Fruit fly (Drosophila melanogaster) whole organism, embryonic: ENCODE data around the gene Lerp.

Source experiments
- Aef1 ChIP-seq: fragments of 200-800 bp; sonication (Bioruptor generic); IDR thresholded peaks from 3 replicates; pipeline ENCODE4 v1.3.6; 2022; ENCODE audit warnings: missing biosample characterization, missing genetic modification characterization
- Asciz ChIP-seq: fragments of 200-800 bp; sonication (Bioruptor generic); optimal IDR thresholded peaks from 2 replicates; lab custom pipeline; 2017; ENCODE audit warnings: missing biosample characterization, mild to moderate bottlenecking, missing genetic modification characterization, missing genetic modification reagents
- Awh ChIP-seq: fragments of 200-800 bp; sonication (Bioruptor generic); IDR thresholded peaks from 2 replicates; pipeline ENCODE4, ENCODE4 v1.3.6; 2022; ENCODE audit warnings: missing biosample characterization, missing genetic modification characterization
- CG10147 ChIP-seq: fragments of 200-800 bp; sonication (Bioruptor generic); optimal IDR thresholded peaks from 2 replicates; lab custom pipeline; 2019; ENCODE audit warnings: missing biosample characterization, mild to moderate bottlenecking, missing genetic modification characterization, moderate library complexity
- CG10274 ChIP-seq: fragments of 200-800 bp; sonication (Bioruptor generic); optimal IDR thresholded peaks from 3 replicates; lab custom pipeline; 2017; ENCODE audit warnings: missing biosample characterization, mild to moderate bottlenecking, missing genetic modification characterization
- CG10543 ChIP-seq: fragments of 200-800 bp; sonication (Bioruptor generic); optimal IDR thresholded peaks from 3 replicates; lab custom pipeline; 2017; ENCODE audit warnings: missing biosample characterization, mild to moderate bottlenecking, missing genetic modification characterization, moderate library complexity
- CG10654 ChIP-seq: fragments of 200-800 bp; sonication (Bioruptor generic); optimal IDR thresholded peaks from 2 replicates; lab custom pipeline; 2016; ENCODE audit warnings: missing biosample characterization, missing genetic modification characterization
- CG14014 ChIP-seq: fragments of 200-800 bp; sonication (Bioruptor generic); IDR thresholded peaks from 2 replicates; pipeline ENCODE4 v1.3.6; 2022; ENCODE audit warnings: missing biosample characterization, missing genetic modification characterization
- CG15269 ChIP-seq: fragments of 200-800 bp; sonication (Bioruptor generic); optimal IDR thresholded peaks from 2 replicates; lab custom pipeline; 2018; ENCODE audit warnings: missing biosample characterization, mild to moderate bottlenecking, missing genetic modification characterization, moderate library complexity
- CG17612 ChIP-seq: fragments of 200-800 bp; sonication (Bioruptor generic); IDR thresholded peaks from 2 replicates; pipeline ENCODE4 v1.3.6; 2022; ENCODE audit warnings: missing biosample characterization, missing genetic modification characterization
- CG18011 ChIP-seq: fragments of 200-800 bp; sonication (Bioruptor generic); optimal IDR thresholded peaks from 2 replicates; lab custom pipeline; 2017; ENCODE audit warnings: missing biosample characterization, missing genetic modification characterization, mild to moderate bottlenecking, moderate library complexity, missing genotype
- CG31365 ChIP-seq: fragments of 200-800 bp; sonication (Bioruptor generic); optimal IDR thresholded peaks from 2 replicates; lab custom pipeline; 2018; ENCODE audit warnings: missing biosample characterization, mild to moderate bottlenecking, missing genetic modification characterization
- CG32767 ChIP-seq: fragments of 200-800 bp; sonication (Bioruptor generic); IDR thresholded peaks from 2 replicates; pipeline ENCODE4 v1.3.6; 2022; ENCODE audit warnings: missing biosample characterization, missing genetic modification characterization
- CG3281 ChIP-seq: fragments of 200-800 bp; sonication (Bioruptor generic); optimal IDR thresholded peaks from 3 replicates; lab custom pipeline; 2017; ENCODE audit warnings: missing biosample characterization, mild to moderate bottlenecking, missing genetic modification characterization
- CG33557 ChIP-seq: fragments of 200-800 bp; sonication (Bioruptor generic); optimal IDR thresholded peaks from 2 replicates; lab custom pipeline; 2019; ENCODE audit warnings: missing biosample characterization, mild to moderate bottlenecking, missing genetic modification characterization, moderate library complexity
- CG34422 ChIP-seq: fragments of 200-800 bp; sonication (Bioruptor generic); IDR thresholded peaks from 3 replicates; pipeline ENCODE4 v1.3.6; 2022; ENCODE audit warnings: missing biosample characterization, missing genetic modification characterization
- CG4617 ChIP-seq: fragments of 200-800 bp; sonication (Bioruptor generic); optimal IDR thresholded peaks from 3 replicates; lab custom pipeline; 2016; ENCODE audit warnings: missing biosample characterization, missing genetic modification characterization, borderline replicate concordance
- CG5180 ChIP-seq: fragments of 200-800 bp; sonication (Bioruptor generic); optimal IDR thresholded peaks from 3 replicates; lab custom pipeline; 2017; ENCODE audit warnings: missing biosample characterization, missing genetic modification characterization, mild to moderate bottlenecking, moderate library complexity, missing genetic modification reagents
- Dad ChIP-seq: fragments of 200-800 bp; sonication (Bioruptor generic); optimal IDR thresholded peaks from 3 replicates; lab custom pipeline; 2016; ENCODE audit warnings: missing biosample characterization, missing genetic modification characterization
- Eip74EF ChIP-seq, 2 experiments: fragments of 200-800 bp in 1 of 2; fragments of >200 bp in 1 of 2; sonication (Bioruptor generic) in 1 of 2; optimal IDR thresholded peaks; 2 replicates each; lab custom pipeline; 2017 to 2019; ENCODE audit warnings: missing biosample characterization in 2 of 2, missing genetic modification characterization in 2 of 2, mild to moderate bottlenecking in 1 of 2, moderate library complexity in 1 of 2
- Gug ChIP-seq: fragments of 200-800 bp; sonication (Bioruptor generic); IDR thresholded peaks from 4 replicates; pipeline ENCODE4 v1.3.6; 2022; ENCODE audit warnings: missing biosample characterization, missing genetic modification characterization
- HmgZ ChIP-seq: fragments of 200-800 bp; sonication (Bioruptor generic); optimal IDR thresholded peaks from 2 replicates; lab custom pipeline; 2018; ENCODE audit warnings: missing biosample characterization, mild to moderate bottlenecking, missing genetic modification characterization
- Lim3 ChIP-seq: fragments of 200-800 bp; sonication (Bioruptor generic); IDR thresholded peaks from 2 replicates; pipeline ENCODE4 v1.3.6; 2022; ENCODE audit warnings: missing biosample characterization, missing genetic modification characterization
- Med ChIP-seq: fragments of 200-800 bp; sonication (Bioruptor generic); peaks from one replicate; lab custom pipeline; 2016; ENCODE audit warnings: missing biosample characterization, missing genetic modification characterization, mild to moderate bottlenecking, inconsistent platforms, moderate library complexity
- Nf-YA ChIP-seq: fragments of 200-800 bp; sonication (Bioruptor generic); IDR thresholded peaks from 2 replicates; pipeline ENCODE4 v1.3.6; 2022; ENCODE audit warnings: missing biosample characterization, missing genetic modification characterization
- Nf-YC ChIP-seq: fragments of 200-800 bp; optimal IDR thresholded peaks from 3 replicates; lab custom pipeline; 2019; ENCODE audit warnings: missing biosample characterization, mild to moderate bottlenecking, missing genetic modification characterization, moderate library complexity
- YL-1 ChIP-seq: fragments of 200-800 bp; sonication (Bioruptor generic); optimal IDR thresholded peaks from 3 replicates; lab custom pipeline; 2017; ENCODE audit warnings: missing biosample characterization, mild to moderate bottlenecking, missing genetic modification characterization
- cg ChIP-seq: fragments of 200-800 bp; sonication (Bioruptor generic); optimal IDR thresholded peaks from 3 replicates; lab custom pipeline; 2019; ENCODE audit warnings: missing biosample characterization, mild to moderate bottlenecking, missing genetic modification characterization, moderate library complexity
- chinmo ChIP-seq: fragments of 200-800 bp; sonication (Bioruptor generic); IDR thresholded peaks from 4 replicates; pipeline ENCODE4 v1.3.6; 2022; ENCODE audit warnings: missing biosample characterization, missing genetic modification characterization; ENCODE audit not compliant: partially characterized antibody
- crc ChIP-seq: fragments of 200-800 bp; sonication (Bioruptor generic); optimal IDR thresholded peaks from 2 replicates; lab custom pipeline; 2016; ENCODE audit warnings: missing biosample characterization, missing genetic modification characterization
- dmrt99B ChIP-seq: fragments of 200-800 bp; sonication (Bioruptor generic); optimal IDR thresholded peaks from 2 replicates; lab custom pipeline; 2018; ENCODE audit warnings: missing biosample characterization, mild to moderate bottlenecking, missing genetic modification characterization, moderate library complexity
- gce ChIP-seq: fragments of 200-800 bp; sonication (Bioruptor generic); IDR thresholded peaks from 3 replicates; pipeline ENCODE4 v1.3.6; 2022; ENCODE audit warnings: missing biosample characterization, missing genetic modification characterization
- grau ChIP-seq: fragments of 200-800 bp; optimal IDR thresholded peaks from 3 replicates; lab custom pipeline; 2019; ENCODE audit warnings: missing biosample characterization, mild to moderate bottlenecking, missing genetic modification characterization, moderate library complexity
- h ChIP-seq: fragments of >200 bp; optimal IDR thresholded peaks from 2 replicates; lab custom pipeline; 2017
- hb ChIP-seq: fragments of 200-800 bp; sonication (Bioruptor generic); IDR thresholded peaks from 3 replicates; pipeline ENCODE4 v1.3.6; 2022; ENCODE audit warnings: missing biosample characterization, missing genetic modification characterization; ENCODE audit not compliant: partially characterized antibody
- hth ChIP-seq: fragments of >200 bp; optimal IDR thresholded peaks from 2 replicates; lab custom pipeline; 2017; ENCODE audit warnings: inconsistent platforms
- insv ChIP-seq, 2 experiments: fragments of 200-800 bp; sonication (Bioruptor generic); optimal IDR thresholded peaks; 3 replicates each; lab custom pipeline; 2016 to 2018; ENCODE audit warnings: missing biosample characterization in 2 of 2, missing genetic modification characterization in 2 of 2
- otp ChIP-seq: fragments of 200-800 bp; sonication (Bioruptor generic); IDR thresholded peaks from 3 replicates; pipeline ENCODE4, ENCODE4 v1.3.6; 2022; ENCODE audit warnings: missing biosample characterization, missing genetic modification characterization
- p53 ChIP-seq: fragments of 200-800 bp; sonication (Bioruptor generic); optimal IDR thresholded peaks from 2 replicates; lab custom pipeline; 2016; ENCODE audit warnings: missing biosample characterization, missing genetic modification characterization
- pfk ChIP-seq: fragments of 200-800 bp; sonication (Bioruptor generic); optimal IDR thresholded peaks from 2 replicates; lab custom pipeline; 2018; ENCODE audit warnings: missing biosample characterization, mild to moderate bottlenecking, missing genetic modification characterization, moderate library complexity
- pzg ChIP-seq: fragments of 200-800 bp; sonication (Bioruptor generic); optimal IDR thresholded peaks from 3 replicates; lab custom pipeline; 2018; ENCODE audit warnings: missing biosample characterization, mild to moderate bottlenecking, missing genetic modification characterization, moderate library complexity
- rib ChIP-seq: fragments of 200-800 bp; sonication (Bioruptor generic); IDR thresholded peaks from 2 replicates; pipeline ENCODE4 v1.3.6; 2022; ENCODE audit warnings: missing biosample characterization, missing genetic modification characterization
- run ChIP-seq: fragments of 200-800 bp; sonication (Bioruptor generic); optimal IDR thresholded peaks from 3 replicates; lab custom pipeline; 2018; ENCODE audit warnings: missing biosample characterization, mild to moderate bottlenecking, missing genetic modification characterization
- sd ChIP-seq: fragments of 200-800 bp; sonication (Bioruptor generic); optimal IDR thresholded peaks from 3 replicates; lab custom pipeline; 2018; ENCODE audit warnings: missing biosample characterization, mild to moderate bottlenecking, missing genetic modification characterization, moderate library complexity
- sens-2 ChIP-seq: fragments of 200-800 bp; sonication (Bioruptor generic); IDR thresholded peaks from 2 replicates; pipeline ENCODE4 v1.3.6; 2022; ENCODE audit warnings: missing biosample characterization, missing genetic modification characterization
- sisA ChIP-seq: fragments of 200-800 bp; sonication (Bioruptor generic); IDR thresholded peaks from 2 replicates; pipeline ENCODE4 v1.3.6; 2022; ENCODE audit warnings: missing biosample characterization, missing genetic modification characterization
- sob ChIP-seq: fragments of 200-800 bp; sonication (Bioruptor generic); IDR thresholded peaks from 2 replicates; pipeline ENCODE4 v1.3.6; 2022; ENCODE audit warnings: missing biosample characterization, missing genetic modification characterization
- unpg ChIP-seq: fragments of 200-800 bp; sonication (Bioruptor generic); optimal IDR thresholded peaks from 3 replicates; lab custom pipeline; 2018; ENCODE audit warnings: missing biosample characterization, mild to moderate bottlenecking, missing genetic modification characterization, moderate library complexity
- vnd ChIP-seq: fragments of 200-800 bp; sonication (Bioruptor generic); IDR thresholded peaks from 3 replicates; pipeline ENCODE4 v1.3.6; 2022; ENCODE audit warnings: missing biosample characterization, missing genetic modification characterization; ENCODE audit not compliant: partially characterized antibody
- vvl ChIP-seq: fragments of 200-800 bp; sonication (Bioruptor generic); IDR thresholded peaks from 2 replicates; pipeline ENCODE4 v1.3.6; 2022; ENCODE audit warnings: missing biosample characterization, missing genetic modification characterization
- zfh1 ChIP-seq: fragments of 200-800 bp; sonication (Bioruptor generic); IDR thresholded peaks from 3 replicates; pipeline ENCODE4 v1.3.6; 2022; ENCODE audit warnings: missing biosample characterization, missing genetic modification characterization

The Lerp gene

dm6 chr3R:26899982-26900381 lies 37.1 kb upstream of the Lerp start (continued):
- no peak for TF ChIP-seq run (tag; lab: Kevin White, UChicago)
- no peak for TF ChIP-seq vnd (GFP tag; lab: Robert Waterston, UW)
- TF ChIP-seq Asciz = peak; percentile 43
- no peak for TF ChIP-seq hb (GFP tag; lab: Robert Waterston, UW)
- TF ChIP-seq HmgZ = no peak
- 0 out of 2 replicates have a peak, but pooled peaks have one; percentile 9 for TF ChIP-seq Awh (GFP tag; lab: Robert Waterston, UW)
- no peak for TF ChIP-seq CG10543 (GFP tag; lab: Kevin White, UChicago)
- TF ChIP-seq p53 = no peak
- no peak for TF ChIP-seq rib (GFP tag; lab: Robert Waterston, UW)
- TF ChIP-seq gce (GFP tag; lab: Robert Waterston, UW) = 0 out of 3 replicates have a peak, but pooled peaks have one; percentile 18
- no peak for TF ChIP-seq CG5180 (GFP tag; lab: Kevin White, UChicago)
- TF ChIP-seq CG15269 = peak; percentile 25
- TF ChIP-seq zfh1 = peak; percentile 65; the same call in 2 of the 3 replicates
- TF ChIP-seq crc (GFP tag; lab: Kevin White, UChicago) = no peak
- no peak for TF ChIP-seq pzg (GFP tag; lab: Kevin White, UChicago)
- peak; percentile 56; the same call in 1 of the 2 replicates for TF ChIP-seq CG32767 (GFP tag; lab: Robert Waterston, UW)
- TF ChIP-seq Aef1 = peak; percentile 46; the same call in 2 of the 3 replicates
- TF ChIP-seq CG14014 (GFP tag; lab: Robert Waterston, UW) = no peak
- TF ChIP-seq Gug = peak; percentile 36; the same call in 2 of the 4 replicates
- no peak for TF ChIP-seq Lim3 (GFP tag; lab: Robert Waterston, UW)
- no peak for TF ChIP-seq YL-1 (GFP tag; lab: Kevin White, UChicago)
- no peak for TF ChIP-seq CG10274
- no peak for TF ChIP-seq insv (GFP tag; optimal IDR thresholded peaks at IDR 0.05; lab: Kevin White, UChicago)
- peak; percentile 27 for TF ChIP-seq Med (GFP tag; lab: Kevin White, UChicago)
- no peak for TF ChIP-seq CG10147
- TF ChIP-seq CG4617 (GFP tag; lab: Kevin White, UChicago) = no peak
- no peak for TF ChIP-seq CG31365 (tag; lab: Kevin White, UChicago)
- TF ChIP-seq chinmo (GFP tag; lab: Robert Waterston, UW) = no peak
- TF ChIP-seq grau (tag; lab: Kevin White, UChicago) = peak; percentile 23
- no peak for TF ChIP-seq sens-2
- TF ChIP-seq sob = peak; percentile 30; the same call in 1 of the 2 replicates
- no peak for TF ChIP-seq pfk (GFP tag; lab: Kevin White, UChicago)
- peak; percentile 13; the same call in 1 of the 3 replicates for TF ChIP-seq CG34422 (GFP tag; lab: Robert Waterston, UW)
- TF ChIP-seq sd (tag; lab: Kevin White, UChicago) = peak; percentile 40
- TF ChIP-seq unpg (GFP tag; lab: Kevin White, UChicago) = peak; percentile 57
- TF ChIP-seq CG3281 (GFP tag; lab: Kevin White, UChicago) = no peak
- peak; percentile 86 for TF ChIP-seq vvl
- TF ChIP-seq Eip74EF (GFP tag; optimal IDR thresholded peaks at IDR 0.05; lab: Kevin White, UChicago) = peak in 1 of 2 experiments; percentile 10
- no peak for TF ChIP-seq cg (GFP tag; lab: Kevin White, UChicago)
- TF ChIP-seq dmrt99B = peak; percentile 70
- TF ChIP-seq Nf-YA (GFP tag; lab: Robert Waterston, UW) = peak; percentile 43; the same call in 1 of the 2 replicates
- TF ChIP-seq CG33557 = no peak
- TF ChIP-seq sisA (GFP tag; lab: Robert Waterston, UW) = peak; percentile 67
- peak; percentile 8 for TF ChIP-seq CG10654 (GFP tag; lab: Kevin White, UChicago)
- no peak for TF ChIP-seq Dad
- TF ChIP-seq otp (GFP tag; lab: Robert Waterston, UW) = 0 out of 3 replicates have a peak, but pooled peaks have one; percentile 41
- no peak for TF ChIP-seq Nf-YC (tag; lab: Kevin White, UChicago)
- no peak for TF ChIP-seq CG18011
- TF ChIP-seq CG17612 (GFP tag; lab: Robert Waterston, UW) = no peak
- no peak for TF ChIP-seq hth (lab: Kevin White, UChicago)
- no peak for TF ChIP-seq h (lab: Kevin White, UChicago)
